Worm (Caenorhabditis elegans) whole organism, L4 larva: ENCODE results near the gene ssp-36.

Experiments
- R02D3.7 ChIP-seq: fragments of 150-350 bp; sonication (generic microtip); optimal IDR thresholded peaks from 3 replicates; lab custom pipeline; 2014; ENCODE audit warnings: missing biosample characterization, missing genetic modification characterization
- lin-39 ChIP-seq: fragments of 150-350 bp; optimal IDR thresholded peaks from 2 replicates; lab custom pipeline; 2014; ENCODE audit warnings: missing biosample characterization, missing genetic modification reagents, missing genetic modification characterization

DNA sequence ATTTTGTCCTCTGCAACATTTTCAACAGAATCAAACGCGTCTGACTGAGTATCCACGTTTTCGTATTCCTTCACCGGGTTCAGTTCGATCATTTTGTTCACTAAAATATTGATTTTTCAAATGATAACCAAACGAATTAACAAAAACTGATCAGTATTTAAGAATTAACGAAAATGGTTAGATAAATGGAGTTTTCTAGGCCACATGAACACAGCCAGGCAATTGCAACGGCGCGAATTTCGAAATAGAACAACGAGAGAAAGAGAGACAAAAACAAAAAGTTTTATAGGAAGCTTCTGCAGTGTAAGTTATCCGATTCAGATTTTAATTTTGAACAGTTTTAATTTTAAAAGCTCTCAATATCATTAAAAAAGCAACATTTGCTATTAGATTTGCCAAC is 11.4 kb upstream of the ssp-36 start, which contains the start of gene sna-2:
- TF ChIP-seq lin-39 (tag; lab: Kevin White, UChicago) = no peak
- TF ChIP-seq R02D3.7 (tag; lab: Kevin White, UChicago) = no peak
